Worm (Caenorhabditis elegans) whole organism, L1 larva: Measurements from ENCODE around the gene fahd-1.

Source experiments
- C04F5.9 ChIP-seq: sonication (generic microtip); optimal IDR thresholded peaks from 2 replicates; lab custom pipeline; 2016; ENCODE audit warnings: missing genetic modification characterization, missing compliant biosample characterization
- C34B4.2 ChIP-seq: sonication (generic microtip); optimal IDR thresholded peaks from 2 replicates; lab custom pipeline; 2017; ENCODE audit warnings: mild to moderate bottlenecking, missing genetic modification characterization, missing compliant biosample characterization
- F16B12.6 ChIP-seq: fragments of 150-350 bp; optimal IDR thresholded peaks from 2 replicates; lab custom pipeline; 2014; ENCODE audit warnings: missing biosample characterization, missing genetic modification characterization
- aha-1 ChIP-seq: fragments of 150-350 bp; optimal IDR thresholded peaks from 2 replicates; lab custom pipeline; 2014; ENCODE audit warnings: missing biosample characterization, missing genetic modification characterization
- aly-2 ChIP-seq: fragments of 150-350 bp; optimal IDR thresholded peaks from 2 replicates; lab custom pipeline; 2014; ENCODE audit warnings: missing biosample characterization, missing genetic modification characterization
- blmp-1 ChIP-seq: fragments of 150-350 bp; optimal IDR thresholded peaks from 2 replicates; lab custom pipeline; 2014; ENCODE audit warnings: missing biosample characterization, missing genetic modification characterization
- ceh-63 ChIP-seq: fragments of 200-800 bp; sonication (Bioruptor generic); optimal IDR thresholded peaks from 2 replicates; lab custom pipeline; 2018; ENCODE audit warnings: mild to moderate bottlenecking, missing genetic modification characterization, missing compliant biosample characterization
- ceh-8 ChIP-seq: fragments of 200-800 bp; sonication (Bioruptor generic); optimal IDR thresholded peaks from 2 replicates; lab custom pipeline; 2018; ENCODE audit warnings: mild to moderate bottlenecking, missing genetic modification characterization, moderate library complexity, missing compliant biosample characterization
- ceh-82 ChIP-seq, 3 experiments: fragments of 150-350 bp in 1 of 3; sonication (generic microtip) in 2 of 3; optimal IDR thresholded peaks; 2 replicates each; lab custom pipeline; 2014 to 2017; ENCODE audit warnings: missing biosample characterization in 3 of 3, missing genetic modification characterization in 3 of 3
- ces-1 ChIP-seq: fragments of 150-350 bp; optimal IDR thresholded peaks from 2 replicates; lab custom pipeline; 2014; ENCODE audit warnings: missing biosample characterization, missing genetic modification reagents, missing genetic modification characterization
- dpl-1 ChIP-seq, 3 experiments: fragments of 150-350 bp in 2 of 3; sonication (generic microtip) in 1 of 3; optimal IDR thresholded peaks; 2 replicates each; lab custom pipeline; 2014 to 2017; ENCODE audit warnings: missing biosample characterization in 3 of 3, missing genetic modification characterization in 3 of 3, missing genetic modification reagents in 3 of 3
- efl-3 ChIP-seq: fragments of 200-800 bp; sonication (Bioruptor generic); optimal IDR thresholded peaks from 2 replicates; lab custom pipeline; 2018; ENCODE audit warnings: mild to moderate bottlenecking, missing genetic modification characterization, missing compliant biosample characterization
- egl-13 ChIP-seq: sonication (generic microtip); optimal IDR thresholded peaks from 2 replicates; lab custom pipeline; 2016; ENCODE audit warnings: missing genotype, missing genetic modification reagents, missing genetic modification characterization, missing compliant biosample characterization
- elt-3 ChIP-seq, 6 experiments: fragments of 150-350 bp in 1 of 6; sonication (generic microtip); optimal IDR thresholded peaks; 2 replicates each; lab custom pipeline; 2017 to 2018; ENCODE audit warnings: missing biosample characterization in 6 of 6, missing genetic modification characterization in 6 of 6, inconsistent platforms in 1 of 6
- ets-5 ChIP-seq: fragments of 200-800 bp; sonication (Bioruptor generic); IDR thresholded peaks from 2 replicates; pipeline ENCODE4 v1.3.6; 2022; ENCODE audit warnings: missing genetic modification characterization, missing compliant biosample characterization
- fkh-10 ChIP-seq: sonication (generic microtip); optimal IDR thresholded peaks from 2 replicates; lab custom pipeline; 2017; ENCODE audit warnings: missing biosample characterization, missing genetic modification reagents, missing genetic modification characterization
- fos-1 ChIP-seq: fragments of 150-350 bp; optimal IDR thresholded peaks from 2 replicates; lab custom pipeline; 2014; ENCODE audit warnings: missing biosample characterization, missing genetic modification characterization
- hlh-4 ChIP-seq: sonication (generic microtip); optimal IDR thresholded peaks from 2 replicates; lab custom pipeline; 2016; ENCODE audit warnings: mild to moderate bottlenecking, missing genetic modification characterization, missing compliant biosample characterization
- hpl-2 ChIP-seq: fragments of 150-350 bp; optimal IDR thresholded peaks from 2 replicates; lab custom pipeline; 2014; ENCODE audit warnings: missing biosample characterization, missing genetic modification reagents, missing genetic modification characterization
- irx-1 ChIP-seq: sonication (generic microtip); optimal IDR thresholded peaks from 2 replicates; lab custom pipeline; 2016; ENCODE audit warnings: missing genetic modification characterization, missing compliant biosample characterization
- jun-1 ChIP-seq: fragments of 150-350 bp; optimal IDR thresholded peaks from 2 replicates; lab custom pipeline; 2014; ENCODE audit warnings: missing biosample characterization, missing genetic modification reagents, missing genetic modification characterization
- lin-13 ChIP-seq: fragments of 150-350 bp; optimal IDR thresholded peaks from 2 replicates; lab custom pipeline; 2014; ENCODE audit warnings: missing biosample characterization, missing genetic modification reagents, missing genetic modification characterization
- lin-14 ChIP-seq: fragments of 200-800 bp; sonication (Bioruptor generic); optimal IDR thresholded peaks from 2 replicates; lab custom pipeline; 2018; ENCODE audit warnings: mild to moderate bottlenecking, missing genetic modification characterization, moderate library complexity, missing compliant biosample characterization
- lin-15B ChIP-seq: fragments of 150-350 bp; sonication (generic microtip); optimal IDR thresholded peaks from 3 replicates; lab custom pipeline; 2014; ENCODE audit warnings: missing biosample characterization, missing genetic modification characterization
- lin-35 ChIP-seq, 2 experiments: fragments of 150-350 bp; optimal IDR thresholded peaks; 2 replicates each; lab custom pipeline; 2014; ENCODE audit warnings: missing biosample characterization in 2 of 2, missing genetic modification characterization in 2 of 2, missing genetic modification reagents in 2 of 2
- lir-3 ChIP-seq: sonication (generic microtip); optimal IDR thresholded peaks from 2 replicates; lab custom pipeline; 2016; ENCODE audit warnings: mild to moderate bottlenecking, missing genetic modification characterization, moderate library complexity, missing compliant biosample characterization; ENCODE audit not compliant: poor library complexity
- lsy-2 ChIP-seq, 2 experiments: fragments of 150-350 bp; optimal IDR thresholded peaks; 2 replicates each; lab custom pipeline; 2014; ENCODE audit warnings: missing biosample characterization in 2 of 2, missing genetic modification characterization in 2 of 2
- mab-9 ChIP-seq: fragments of 200-800 bp; sonication (Bioruptor generic); IDR thresholded peaks from 2 replicates; pipeline ENCODE4 v1.3.6; 2022; ENCODE audit warnings: missing genetic modification reagents, missing genetic modification characterization, missing compliant biosample characterization
- mdl-1 ChIP-seq, 2 experiments: fragments of 150-350 bp; optimal IDR thresholded peaks; 2 replicates each; lab custom pipeline; 2014 to 2017; ENCODE audit warnings: missing biosample characterization in 2 of 2, missing genetic modification characterization in 2 of 2, inconsistent platforms in 1 of 2
- mep-1 ChIP-seq: fragments of 150-350 bp; optimal IDR thresholded peaks from 2 replicates; lab custom pipeline; 2014; ENCODE audit warnings: missing biosample characterization, missing genetic modification characterization
- nhr-12 ChIP-seq: sonication (generic microtip); optimal IDR thresholded peaks from 2 replicates; lab custom pipeline; 2017; ENCODE audit warnings: missing biosample characterization, missing genetic modification characterization
- nhr-20 ChIP-seq: sonication (generic microtip); optimal IDR thresholded peaks from 2 replicates; lab custom pipeline; 2016; ENCODE audit warnings: mild to moderate bottlenecking, missing genetic modification characterization, missing compliant biosample characterization
- nhr-28 ChIP-seq: fragments of 150-350 bp; optimal IDR thresholded peaks from 2 replicates; lab custom pipeline; 2014; ENCODE audit warnings: missing biosample characterization, missing genetic modification characterization
- nhr-47 ChIP-seq: sonication (generic microtip); optimal IDR thresholded peaks from 2 replicates; lab custom pipeline; 2016; ENCODE audit warnings: mild to moderate bottlenecking, missing genetic modification characterization, moderate library complexity, missing compliant biosample characterization
- nhr-71 ChIP-seq: sonication (generic microtip); optimal IDR thresholded peaks from 2 replicates; lab custom pipeline; 2016; ENCODE audit warnings: mild to moderate bottlenecking, missing genetic modification characterization, moderate library complexity, missing compliant biosample characterization
- nhr-76 ChIP-seq: sonication (generic microtip); optimal IDR thresholded peaks from 2 replicates; lab custom pipeline; 2017; ENCODE audit warnings: missing biosample characterization, missing genetic modification characterization
- nhr-77 ChIP-seq: fragments of 150-350 bp; optimal IDR thresholded peaks from 2 replicates; lab custom pipeline; 2014; ENCODE audit warnings: missing biosample characterization, missing genetic modification characterization
- nhr-85 ChIP-seq: sonication (generic microtip); peaks from one replicate; lab custom pipeline; 2016; ENCODE audit warnings: missing genetic modification characterization, inconsistent platforms, missing compliant biosample characterization
- pag-3 ChIP-seq: sonication (generic microtip); optimal IDR thresholded peaks from 2 replicates; lab custom pipeline; 2017; ENCODE audit warnings: missing genetic modification characterization, mild to moderate bottlenecking, missing compliant biosample characterization, antibody characterized with exemption, borderline replicate concordance; ENCODE audit not compliant: insufficient read depth
- pax-3 ChIP-seq: fragments of 200-800 bp; sonication (Bioruptor generic); optimal IDR thresholded peaks from 2 replicates; lab custom pipeline; 2018; ENCODE audit warnings: mild to moderate bottlenecking, missing genetic modification characterization, moderate library complexity, missing compliant biosample characterization
- pqm-1 ChIP-seq: sonication (generic microtip); optimal IDR thresholded peaks from 3 replicates; lab custom pipeline; 2017; ENCODE audit warnings: missing biosample characterization, missing genetic modification characterization
- snpc-4 ChIP-seq: fragments of 150-350 bp; optimal IDR thresholded peaks from 2 replicates; lab custom pipeline; 2014; ENCODE audit warnings: missing biosample characterization, missing genetic modification characterization
- sox-4 ChIP-seq: sonication (generic microtip); optimal IDR thresholded peaks from 2 replicates; lab custom pipeline; 2016; ENCODE audit warnings: missing genetic modification characterization, missing compliant biosample characterization
- sptf-1 ChIP-seq: fragments of 150-350 bp; optimal IDR thresholded peaks from 2 replicates; lab custom pipeline; 2014; ENCODE audit warnings: missing biosample characterization, missing genetic modification characterization
- unc-130 ChIP-seq: fragments of 150-350 bp; optimal IDR thresholded peaks from 2 replicates; lab custom pipeline; 2017; ENCODE audit warnings: missing biosample characterization, missing genetic modification characterization, inconsistent platforms
- unc-62 ChIP-seq: fragments of 150-350 bp; optimal IDR thresholded peaks from 2 replicates; lab custom pipeline; 2014; ENCODE audit warnings: missing biosample characterization, missing genetic modification reagents, missing genetic modification characterization
- unc-98 ChIP-seq: fragments of 200-800 bp; sonication (Bioruptor generic); IDR thresholded peaks from 2 replicates; pipeline ENCODE4 v1.3.6; 2022; ENCODE audit warnings: missing genetic modification characterization, missing compliant biosample characterization
- vab-15 ChIP-seq: sonication (generic microtip); optimal IDR thresholded peaks from 2 replicates; lab custom pipeline; 2017; ENCODE audit warnings: missing genotype, mild to moderate bottlenecking, missing genetic modification characterization, missing compliant biosample characterization
- xbp-1 ChIP-seq: sonication (generic microtip); optimal IDR thresholded peaks from 2 replicates; lab custom pipeline; 2016; ENCODE audit warnings: missing genetic modification characterization, missing compliant biosample characterization
- zag-1 ChIP-seq: fragments of 150-350 bp; optimal IDR thresholded peaks from 2 replicates; lab custom pipeline; 2014; ENCODE audit warnings: missing biosample characterization, missing genetic modification characterization
- ztf-4 ChIP-seq: fragments of 150-350 bp; optimal IDR thresholded peaks from 2 replicates; lab custom pipeline; 2014; ENCODE audit warnings: missing biosample characterization, missing genetic modification characterization

Gene fahd-1

DNA sequence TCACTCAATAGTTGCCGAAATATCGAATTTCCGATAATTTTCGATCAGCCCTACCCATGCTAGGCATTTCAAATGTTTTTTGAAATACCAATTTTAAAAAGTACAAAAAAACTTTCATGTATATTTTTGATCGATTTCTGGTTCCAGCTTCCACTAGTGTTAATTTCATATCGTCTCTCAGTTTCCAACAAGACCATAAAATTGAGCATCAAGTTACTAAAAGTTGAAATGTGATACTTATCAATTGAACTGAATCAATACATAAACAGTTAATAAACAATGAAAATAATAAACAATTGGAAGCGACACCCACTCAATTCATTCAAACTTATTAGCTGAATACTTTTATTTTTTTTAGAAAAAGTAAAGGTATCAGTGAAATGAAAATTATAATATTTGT lies 25.9 kb upstream of the fahd-1 start, which contains the start of gene cup-4:
Gene cup-4, plus strand, starts transcription at position 301 of the 400 bp plus-strand sequence.
- TF ChIP-seq unc-62 (GFP tag; lab: Kevin White, UChicago) (no peak), mdl-1 (tag; optimal IDR thresholded peaks at IDR 0.05; lab: Kevin White, UChicago) (no peak), jun-1 (tag; lab: Kevin White, UChicago) (no peak), egl-13 (tag; lab: Kevin White, UChicago) (no peak), sox-4 (tag; lab: Kevin White, UChicago) (no peak), unc-130 (no peak), dpl-1 (GFP tag; optimal IDR thresholded peaks at IDR 0.05; lab: Kevin White, UChicago) (no peak), aly-2 (no peak), ceh-63 (GFP tag; lab: Kevin White, UChicago) (no peak), ceh-82 (tag; optimal IDR thresholded peaks at IDR 0.05; lab: Kevin White, UChicago) (no peak), nhr-77 (no peak), hlh-4 (no peak), fkh-10 (GFP tag; lab: Kevin White, UChicago) (no peak)

DNA sequence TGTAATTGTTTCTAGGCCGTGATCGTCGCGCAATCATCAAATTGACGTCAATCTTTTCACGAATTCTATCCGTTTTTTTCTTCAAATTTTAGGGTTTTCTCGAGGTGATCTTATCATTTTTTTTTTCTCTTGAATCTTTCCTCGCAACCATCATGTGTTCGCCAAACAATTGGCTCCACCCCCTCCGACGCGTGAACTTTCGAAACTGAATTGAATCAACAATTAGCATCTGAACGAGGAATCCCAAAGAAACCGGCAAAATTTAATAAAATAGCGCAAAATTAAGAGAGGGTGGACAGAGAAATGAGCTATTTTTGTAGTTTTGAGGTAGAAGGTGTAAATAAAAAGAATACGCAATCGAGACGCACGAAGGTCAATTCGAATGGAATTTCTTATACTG lies 19.3 kb upstream of the fahd-1 start:
- TF ChIP-seq pax-3 (tag; lab: Kevin White, UChicago), result no peak
- no peak for TF ChIP-seq fos-1
- TF ChIP-seq ztf-4 (tag; lab: Kevin White, UChicago), result no peak
- no peak for TF ChIP-seq hpl-2
- peak; percentile 64 for TF ChIP-seq lin-14
- TF ChIP-seq nhr-20 (tag; lab: Kevin White, UChicago), result peak; percentile 39
- TF ChIP-seq sptf-1, result no peak
- TF ChIP-seq aha-1 (tag; lab: Kevin White, UChicago), result no peak
- TF ChIP-seq egl-13 (tag; lab: Kevin White, UChicago), result no peak
- no peak for TF ChIP-seq pag-3
- no peak for TF ChIP-seq C04F5.9 (tag; lab: Kevin White, UChicago)
- peak; percentile 86 for TF ChIP-seq nhr-85 (tag; lab: Kevin White, UChicago)
- TF ChIP-seq hlh-4, result no peak
- TF ChIP-seq ceh-8 (GFP tag; lab: Kevin White, UChicago), result no peak
- no peak for TF ChIP-seq lin-35 (GFP tag; optimal IDR thresholded peaks at IDR 0.05; lab: Kevin White, UChicago)
- TF ChIP-seq mep-1 (tag; lab: Kevin White, UChicago), result peak; percentile 53
- no peak for TF ChIP-seq ceh-82 (tag; optimal IDR thresholded peaks at IDR 0.05; lab: Kevin White, UChicago)
- no peak for TF ChIP-seq unc-98 (GFP tag; lab: Robert Waterston, UW)
- no peak for TF ChIP-seq lin-15B (tag; lab: Kevin White, UChicago)
- TF ChIP-seq dpl-1 (GFP tag; optimal IDR thresholded peaks at IDR 0.05; lab: Kevin White, UChicago), result no peak
- no peak for TF ChIP-seq nhr-12 (tag; lab: Kevin White, UChicago)
- no peak for TF ChIP-seq nhr-28 (tag; lab: Kevin White, UChicago)
- peak; percentile 63 for TF ChIP-seq blmp-1 (tag; lab: Kevin White, UChicago)
- TF ChIP-seq irx-1 (tag; lab: Kevin White, UChicago), result no peak
- TF ChIP-seq ces-1, result no peak
- no peak for TF ChIP-seq pqm-1 (tag; lab: Kevin White, UChicago)
- peak; percentile 14 for TF ChIP-seq vab-15 (tag; lab: Kevin White, UChicago)
- TF ChIP-seq nhr-77, result no peak
- no peak for TF ChIP-seq lin-13 (GFP tag; lab: Kevin White, UChicago)
- peak in 1 of 2 experiments; percentile 16 for TF ChIP-seq lsy-2 (tag; optimal IDR thresholded peaks at IDR 0.05; lab: Kevin White, UChicago)
- no peak for TF ChIP-seq mdl-1 (tag; optimal IDR thresholded peaks at IDR 0.05; lab: Kevin White, UChicago)
- TF ChIP-seq efl-3 (GFP tag; lab: Kevin White, UChicago), result no peak
- no peak for TF ChIP-seq C34B4.2 (tag; lab: Kevin White, UChicago)
- no peak for TF ChIP-seq F16B12.6 (tag; lab: Kevin White, UChicago)
- no peak for TF ChIP-seq lir-3 (tag; lab: Kevin White, UChicago)
- no peak for TF ChIP-seq mab-9
- TF ChIP-seq nhr-76 (tag; lab: Kevin White, UChicago), result no peak
- no peak for TF ChIP-seq zag-1
- TF ChIP-seq sox-4 (tag; lab: Kevin White, UChicago), result no peak
- TF ChIP-seq ets-5, result no peak
- TF ChIP-seq fkh-10 (GFP tag; lab: Kevin White, UChicago), result no peak
- TF ChIP-seq nhr-71, result peak; percentile 36
- no peak for TF ChIP-seq xbp-1 (tag; lab: Kevin White, UChicago)
- no peak for TF ChIP-seq nhr-47 (tag; lab: Kevin White, UChicago)
- TF ChIP-seq elt-3 (tag; optimal IDR thresholded peaks at IDR 0.05; lab: Kevin White, UChicago), result peak in 1 of 6 experiments; percentile 73
- TF ChIP-seq snpc-4 (tag; lab: Kevin White, UChicago), result no peak
